Fruit fly (Drosophila melanogaster) ovary, adult (tissue): ENCODE results near the gene Pcd.

ENCODE experiments used
- CG17801 ChIP-seq: fragments of 200-800 bp; optimal IDR thresholded peaks from 2 replicates; lab custom pipeline; 2019; ENCODE audit warnings: missing biosample characterization, mild to moderate bottlenecking, missing genetic modification characterization, moderate library complexity; ENCODE audit not compliant: partially characterized antibody

Pcd gene

dm6 chr3R:29736678-29737093, 13.7 kb downstream of the Pcd start, which contains the start of the genes CG7601 and CIA30:
CG7601 (minus strand) TSS chr3R:29736745.
CIA30 (plus strand) TSS chr3R:29736965.
- peak; percentile 97 for TF ChIP-seq CG17801 (GFP tag; lab: Kevin White, UChicago)

- TF ChIP-seq CG17801 (GFP tag; lab: Kevin White, UChicago) = peak; percentile 64
Measured at dm6 chr3R:29737891-29738290, 14.9 kb downstream of the Pcd start, which contains the start of gene Gnpnat. Gnpnat (plus strand) TSS chr3R:29738275.

- no peak for TF ChIP-seq CG17801 (GFP tag; lab: Kevin White, UChicago)
Measured at dm6 chr3R:29740078-29740477, 17.1 kb downstream of the Pcd start.

- peak; percentile 89 for TF ChIP-seq CG17801 (GFP tag; lab: Kevin White, UChicago)
Measured at dm6 chr3R:29745056-29745455, 22.1 kb downstream of the Pcd start, which contains the start of the genes Wdr24 and IntS11. Wdr24 (minus strand) TSS chr3R:29745092. IntS11 (plus strand) TSS chr3R:29745337.

- TF ChIP-seq CG17801 (GFP tag; lab: Kevin White, UChicago) = peak; percentile 5
Measured at dm6 chr3R:29748591-29749303, 25.8 kb downstream of the Pcd start, which contains the start of the genes ATPsyngamma and yata. ATPsyngamma (minus strand) TSS chr3R:29749163. yata (plus strand) TSS chr3R:29749219.

- TF ChIP-seq CG17801 (GFP tag; lab: Kevin White, UChicago) = no peak
Measured at dm6 chr3R:29749304-29750066, 26.5 kb downstream of the Pcd start.

- TF ChIP-seq CG17801 (GFP tag; lab: Kevin White, UChicago) = no peak
Measured at dm6 chr3R:29755248-29755647, 32.3 kb downstream of the Pcd start.

dm6 chr3R:29756153-29756552, 33.2 kb downstream of the Pcd start:
- TF ChIP-seq CG17801 (GFP tag; lab: Kevin White, UChicago) = no peak

dm6 chr3R:29757226-29757625, 34.3 kb downstream of the Pcd start:
- no peak for TF ChIP-seq CG17801 (GFP tag; lab: Kevin White, UChicago)

- no peak for TF ChIP-seq CG17801 (GFP tag; lab: Kevin White, UChicago)
Measured at dm6 chr3R:29757681-29758080, 34.7 kb downstream of the Pcd start.

dm6 chr3R:29758129-29758733, 35.3 kb downstream of the Pcd start:
- no peak for TF ChIP-seq CG17801 (GFP tag; lab: Kevin White, UChicago)

- TF ChIP-seq CG17801 (GFP tag; lab: Kevin White, UChicago) = no peak
Measured at dm6 chr3R:29758734-29759131, 35.8 kb downstream of the Pcd start.

dm6 chr3R:29760042-29760441, 37.1 kb downstream of the Pcd start:
- TF ChIP-seq CG17801 (GFP tag; lab: Kevin White, UChicago) = no peak

- no peak for TF ChIP-seq CG17801 (GFP tag; lab: Kevin White, UChicago)
Measured at dm6 chr3R:29761569-29761968, 38.6 kb downstream of the Pcd start.

dm6 chr3R:29762297-29762696, 39.3 kb downstream of the Pcd start:
- TF ChIP-seq CG17801 (GFP tag; lab: Kevin White, UChicago) = no peak
